Fruit fly (Drosophila melanogaster) whole organism, adult: ENCODE data around the gene CG9578.
"Not testable (repeated sequence)": the region's sequence is repeated elsewhere in the genome, so short reads cannot be mapped to it uniquely, and the experiment has no call there.

Experiments used
- CG11617 ChIP-seq: fragments of 200-800 bp; sonication (Bioruptor generic); optimal IDR thresholded peaks from 2 replicates; lab custom pipeline; 2017; ENCODE audit warnings: mild to moderate bottlenecking, missing biosample characterization, missing genetic modification reagents, missing genetic modification characterization
- CG12768 ChIP-seq: fragments of 200-800 bp; sonication (Bioruptor generic); optimal IDR thresholded peaks from 2 replicates; lab custom pipeline; 2017; ENCODE audit warnings: missing biosample characterization, missing genetic modification characterization, mild to moderate bottlenecking, moderate library complexity, missing genetic modification reagents
- CG1620 ChIP-seq: fragments of 200-800 bp; sonication (Bioruptor generic); optimal IDR thresholded peaks from 2 replicates; lab custom pipeline; 2016; ENCODE audit warnings: missing biosample characterization, missing genetic modification characterization
- CG33017 ChIP-seq: fragments of 200-800 bp; sonication (Bioruptor generic); optimal IDR thresholded peaks from 2 replicates; lab custom pipeline; 2018; ENCODE audit warnings: missing biosample characterization, mild to moderate bottlenecking, missing genetic modification characterization, moderate library complexity
- CG7101 ChIP-seq: fragments of 200-800 bp; sonication (Bioruptor generic); optimal IDR thresholded peaks from 2 replicates; lab custom pipeline; 2018; ENCODE audit warnings: missing biosample characterization, mild to moderate bottlenecking, missing genetic modification characterization, moderate library complexity
- Crg-1 ChIP-seq: fragments of 200-800 bp; sonication (Bioruptor generic); optimal IDR thresholded peaks from 2 replicates; lab custom pipeline; 2016; ENCODE audit warnings: missing biosample characterization, missing genetic modification characterization
- bab1 ChIP-seq: fragments of 200-800 bp; sonication (Bioruptor generic); optimal IDR thresholded peaks from 3 replicates; lab custom pipeline; 2019; ENCODE audit warnings: missing biosample characterization, mild to moderate bottlenecking, missing genetic modification characterization, moderate library complexity
- cic ChIP-seq: fragments of 200-800 bp; sonication (Bioruptor generic); optimal IDR thresholded peaks from 2 replicates; lab custom pipeline; 2017; ENCODE audit warnings: missing biosample characterization, mild to moderate bottlenecking, missing genetic modification characterization, moderate library complexity
- kay ChIP-seq: fragments of 200-800 bp; sonication (Bioruptor generic); peaks from one replicate; lab custom pipeline; 2016; ENCODE audit warnings: missing biosample characterization, missing genetic modification characterization, borderline replicate concordance
- ovo ChIP-seq: fragments of 200-800 bp; sonication (Bioruptor generic); optimal IDR thresholded peaks from 2 replicates; lab custom pipeline; 2016; ENCODE audit warnings: missing biosample characterization, missing genetic modification characterization
- pad ChIP-seq: fragments of 200-800 bp; sonication (Bioruptor generic); optimal IDR thresholded peaks from 3 replicates; lab custom pipeline; 2017; ENCODE audit warnings: missing biosample characterization, missing genetic modification characterization, mild to moderate bottlenecking, moderate library complexity, missing genetic modification reagents
- tj ChIP-seq: fragments of 200-800 bp; sonication (Bioruptor generic); optimal IDR thresholded peaks from 3 replicates; lab custom pipeline; 2017; ENCODE audit warnings: missing biosample characterization, mild to moderate bottlenecking, missing genetic modification characterization, moderate library complexity

The CG9578 gene

DNA sequence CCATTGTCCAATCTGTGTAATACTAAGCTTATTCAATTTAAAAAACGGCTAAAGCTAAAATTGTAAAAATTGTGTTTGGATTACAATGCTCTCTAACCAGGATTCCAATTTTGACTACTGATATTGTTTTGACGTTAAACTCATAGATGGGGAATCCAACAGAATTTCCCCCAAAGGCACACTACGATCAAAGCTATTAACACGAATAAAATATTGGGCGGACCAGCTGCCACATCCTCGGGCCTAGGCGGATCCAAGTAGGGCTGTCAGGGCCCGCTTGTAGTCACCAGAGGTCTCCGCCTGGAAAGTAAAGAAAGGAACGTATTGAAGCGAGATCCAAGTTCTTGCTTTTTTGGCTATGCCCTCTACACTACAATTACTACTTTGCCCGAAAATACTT lies 16.4 kb downstream of the CG9578 start, which contains the start of gene Sdic2:
TSS of gene Sdic2 (minus strand) at position 101 of the 400 bp plus-strand sequence.
- not testable (repeated sequence) for TF ChIP-seq CG1620; CG33017 (tag; lab: Kevin White, UChicago); cic (GFP tag; lab: Kevin White, UChicago)

DNA sequence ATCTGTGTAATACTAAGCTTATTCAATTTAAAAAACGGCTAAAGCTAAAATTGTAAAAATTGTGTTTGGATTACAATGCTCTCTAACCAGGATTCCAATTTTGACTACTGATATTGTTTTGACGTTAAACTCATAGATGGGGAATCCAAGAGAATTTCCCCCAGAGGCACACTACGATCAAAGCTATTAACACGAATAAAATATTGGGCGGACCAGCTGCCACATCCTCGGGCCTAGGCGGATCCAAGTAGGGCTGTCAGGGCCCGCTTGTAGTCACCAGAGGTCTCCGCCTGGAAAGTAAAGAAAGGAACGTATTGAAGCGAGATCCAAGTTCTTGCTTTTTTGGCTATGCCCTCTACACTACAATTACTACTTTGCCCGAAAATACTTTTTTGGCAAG lies 24.1 kb downstream of the CG9578 start, which contains the start of gene Sdic3:
TSS of gene Sdic3 (minus strand) at position 101 of the 400 bp plus-strand sequence.
- TF ChIP-seq CG1620; pad (GFP tag; lab: Kevin White, UChicago); tj (GFP tag; lab: Kevin White, UChicago): not testable (repeated sequence)

DNA sequence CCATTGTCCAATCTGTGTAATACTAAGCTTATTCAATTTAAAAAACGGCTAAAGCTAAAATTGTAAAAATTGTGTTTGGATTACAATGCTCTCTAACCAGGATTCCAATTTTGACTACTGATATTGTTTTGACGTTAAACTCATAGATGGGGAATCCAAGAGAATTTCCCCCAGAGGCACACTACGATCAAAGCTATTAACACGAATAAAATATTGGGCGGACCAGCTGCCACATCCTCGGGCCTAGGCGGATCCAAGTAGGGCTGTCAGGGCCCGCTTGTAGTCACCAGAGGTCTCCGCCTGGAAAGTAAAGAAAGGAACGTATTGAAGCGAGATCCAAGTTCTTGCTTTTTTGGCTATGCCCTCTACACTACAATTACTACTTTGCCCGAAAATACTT lies 31.8 kb downstream of the CG9578 start, which contains the start of gene SdicA:
TSS of gene SdicA (minus strand) at position 101 of the 400 bp plus-strand sequence.
- not testable (repeated sequence) for TF ChIP-seq bab1 (GFP tag; lab: Kevin White, UChicago); CG1620; Crg-1 (GFP tag; lab: Kevin White, UChicago)

DNA sequence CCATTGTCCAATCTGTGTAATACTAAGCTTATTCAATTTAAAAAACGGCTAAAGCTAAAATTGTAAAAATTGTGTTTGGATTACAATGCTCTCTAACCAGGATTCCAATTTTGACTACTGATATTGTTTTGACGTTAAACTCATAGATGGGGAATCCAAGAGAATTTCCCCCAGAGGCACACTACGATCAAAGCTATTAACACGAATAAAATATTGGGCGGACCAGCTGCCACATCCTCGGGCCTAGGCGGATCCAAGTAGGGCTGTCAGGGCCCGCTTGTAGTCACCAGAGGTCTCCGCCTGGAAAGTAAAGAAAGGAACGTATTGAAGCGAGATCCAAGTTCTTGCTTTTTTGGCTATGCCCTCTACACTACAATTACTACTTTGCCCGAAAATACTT lies 39.5 kb downstream of the CG9578 start, which contains the start of gene SdicB:
TSS of gene SdicB (minus strand) at position 101 of the 400 bp plus-strand sequence.
- not testable (repeated sequence) for TF ChIP-seq kay; ovo (GFP tag; lab: Kevin White, UChicago); CG12768

DNA sequence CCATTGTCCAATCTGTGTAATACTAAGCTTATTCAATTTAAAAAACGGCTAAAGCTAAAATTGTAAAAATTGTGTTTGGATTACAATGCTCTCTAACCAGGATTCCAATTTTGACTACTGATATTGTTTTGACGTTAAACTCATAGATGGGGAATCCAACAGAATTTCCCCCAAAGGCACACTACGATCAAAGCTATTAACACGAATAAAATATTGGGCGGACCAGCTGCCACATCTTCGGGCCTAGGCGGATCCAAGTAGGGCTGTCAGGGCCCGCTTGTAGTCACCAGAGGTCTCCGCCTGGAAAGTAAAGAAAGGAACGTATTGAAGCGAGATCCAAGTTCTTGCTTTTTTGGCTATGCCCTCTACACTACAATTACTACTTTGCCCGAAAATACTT lies 47.1 kb downstream of the CG9578 start, which contains the start of gene SdicC:
TSS of gene SdicC (minus strand) at position 101 of the 400 bp plus-strand sequence.
- TF ChIP-seq CG11617; tj (GFP tag; lab: Kevin White, UChicago); CG7101 (tag; lab: Kevin White, UChicago): not testable (repeated sequence)
